Worm (Caenorhabditis elegans): ENCODE results near the gene Y49F6B.2.
A peak's percentile ranks its signal among the peaks of the same experiment; 100 is the strongest.
"Not testable (repeated sequence)": the region's sequence is repeated elsewhere in the genome, so short reads cannot be mapped to it uniquely, and the experiment has no call there.

The Y49F6B.2 gene

DNA sequence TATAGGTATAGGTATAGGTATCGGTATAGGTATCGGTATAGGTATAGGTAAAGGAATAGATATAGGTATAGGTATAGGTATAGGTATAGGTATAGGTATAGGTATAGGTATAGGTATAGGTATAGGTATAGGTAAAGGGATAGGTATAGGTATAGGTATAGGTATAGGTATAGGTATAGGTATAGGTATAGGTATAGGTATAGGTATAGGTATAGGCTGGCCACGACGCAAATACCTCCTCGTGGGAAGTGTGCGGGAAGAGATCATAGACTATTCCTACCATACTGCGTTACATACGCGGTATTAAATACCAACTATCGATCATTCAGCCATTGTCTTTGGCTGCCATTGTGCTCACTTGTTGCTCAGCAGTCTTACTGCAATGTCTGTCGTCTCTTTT, 12.0 kb upstream of the Y49F6B.2 start, which contains the start of gene fbxb-112:
Gene fbxb-112 (plus strand): TSS at position 301 of the 400 bp plus-strand sequence.
- TF ChIP-seq nhr-84, pqm-1, C04F5.9 (tag; optimal IDR thresholded peaks at IDR 0.05): not testable (repeated sequence)

DNA sequence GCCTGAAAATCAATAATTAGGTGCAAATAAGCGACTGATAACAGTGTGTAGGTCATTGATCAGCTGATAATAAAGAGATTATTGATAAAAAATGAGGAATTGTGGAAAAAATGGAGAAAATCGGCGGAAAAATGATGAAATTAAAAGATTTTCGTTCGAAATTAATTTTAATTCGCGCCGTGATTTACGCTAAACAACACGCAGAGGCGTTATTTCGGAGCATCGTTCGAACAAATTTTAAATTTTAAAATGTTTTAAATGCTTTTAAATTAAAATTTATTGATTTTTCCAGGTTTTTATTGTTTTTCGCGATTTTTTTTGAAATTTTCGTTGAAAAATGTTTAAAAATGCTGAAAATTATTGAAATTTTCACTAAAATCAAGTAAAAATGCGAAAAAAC, 3.4 kb upstream of the Y49F6B.2 start, which contains the start of gene Y49F6B.9:
Gene Y49F6B.9 (minus strand): TSS at position 2 of the 400 bp plus-strand sequence.
- TF ChIP-seq nhr-84 (tag; optimal IDR thresholded peaks at IDR 0.05) (no peak), snpc-4 (tag; optimal IDR thresholded peaks at IDR 0.05) (no peak), lin-35 (GFP tag; optimal IDR thresholded peaks at IDR 0.05) (peak in 1 of 2 experiments; percentile 9), unc-86 (tag; optimal IDR thresholded peaks at IDR 0.05) (no peak), zag-1 (tag; optimal IDR thresholded peaks at IDR 0.05) (no peak), fkh-10 (GFP tag; optimal IDR thresholded peaks at IDR 0.05) (no peak), efl-1 (optimal IDR thresholded peaks at IDR 0.05) (peak in 1 of 2 experiments; percentile 92), efl-1 (GFP tag; optimal IDR thresholded peaks at IDR 0.05 in 1 of 2) (no peak), tlp-1 (tag; optimal IDR thresholded peaks at IDR 0.05) (no peak), ama-1 (optimal IDR thresholded peaks at IDR 0.05) (no peak)

DNA sequence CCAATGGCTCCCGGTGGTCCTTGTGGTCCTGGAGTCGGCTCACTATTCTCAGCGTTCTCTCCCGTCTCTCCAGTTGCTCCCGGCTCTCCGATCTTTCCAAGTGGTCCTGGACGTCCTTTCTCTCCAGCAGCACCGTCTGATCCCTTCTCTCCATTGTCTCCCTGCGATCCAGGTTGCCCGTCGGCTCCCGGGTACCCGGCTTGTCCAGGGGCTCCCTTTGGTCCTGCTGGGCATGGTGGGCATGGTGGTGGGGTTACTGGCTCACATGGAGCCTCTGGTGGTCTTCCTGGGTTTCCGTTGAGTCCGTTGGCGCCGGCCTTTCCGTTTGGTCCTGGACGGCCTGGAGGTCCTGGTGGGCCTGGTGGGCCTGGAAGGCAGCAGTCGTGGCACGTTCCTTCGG, 2.4 kb upstream of the Y49F6B.2 start:
- TF ChIP-seq nhr-85 (tag) (peak; percentile 19), egl-13 (tag; optimal IDR thresholded peaks at IDR 0.05) (no peak)

DNA sequence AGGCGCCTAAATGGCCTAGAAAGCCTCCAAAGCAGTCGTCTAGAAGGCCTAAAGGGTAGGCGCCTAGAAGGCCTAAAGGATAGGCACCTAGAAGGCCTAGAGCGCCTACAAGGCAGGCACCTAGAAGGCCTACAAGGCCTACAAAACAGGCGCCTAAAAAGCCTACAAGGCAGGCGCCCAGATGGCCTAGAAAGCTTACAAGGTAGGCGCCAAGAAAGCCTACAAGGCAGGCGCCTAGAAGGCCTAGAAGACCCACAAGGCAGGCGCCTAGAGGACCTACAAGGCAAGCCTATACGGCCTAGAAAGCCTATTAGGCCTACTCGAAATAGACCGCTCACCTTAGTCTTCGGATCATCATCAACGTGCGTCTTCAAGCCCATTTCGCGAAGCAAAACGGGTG, 757 bp upstream of the Y49F6B.2 start:
- no peak for TF ChIP-seq mep-1 (tag; optimal IDR thresholded peaks at IDR 0.05)
- TF ChIP-seq fos-1 (tag; optimal IDR thresholded peaks at IDR 0.05) = no peak
- TF ChIP-seq ceh-88 (GFP tag; IDR thresholded peaks at IDR 0.05) = no peak
- no peak for TF ChIP-seq ztf-11 (tag; optimal IDR thresholded peaks at IDR 0.05)
- no peak for TF ChIP-seq zag-1 (tag; optimal IDR thresholded peaks at IDR 0.05)
- no peak for TF ChIP-seq sptf-1 (tag; optimal IDR thresholded peaks at IDR 0.05)
- TF ChIP-seq swsn-7 (tag; optimal IDR thresholded peaks at IDR 0.05) = no peak
- no peak for TF ChIP-seq unc-30 (tag; optimal IDR thresholded peaks at IDR 0.05)

ce11 chrII:3504717-3505116, 1.9 kb downstream of the Y49F6B.2 start, which contains the start of gene cyh-1:
Gene cyh-1, plus strand, starts transcription at chrII:3505017.
- no peak for TF ChIP-seq C16A3.4 (tag; optimal IDR thresholded peaks at IDR 0.05)
- no peak for TF ChIP-seq nhr-20 (tag; optimal IDR thresholded peaks at IDR 0.05)
- TF ChIP-seq snu-23 (GFP tag; optimal IDR thresholded peaks at IDR 0.05) = no peak
- no peak for TF ChIP-seq lir-3 (tag; optimal IDR thresholded peaks at IDR 0.05; ENCODE audit: poor library complexity)

- TF ChIP-seq ama-1 (optimal IDR thresholded peaks at IDR 0.05) (no peak), rnt-1 (tag; optimal IDR thresholded peaks at IDR 0.05) (no peak)
Observed at ce11 chrII:3512240-3512639, 9.5 kb downstream of the Y49F6B.2 start, which contains the start of gene Y49F6B.19. Gene Y49F6B.19, minus strand, starts transcription at chrII:3512340.

DNA sequence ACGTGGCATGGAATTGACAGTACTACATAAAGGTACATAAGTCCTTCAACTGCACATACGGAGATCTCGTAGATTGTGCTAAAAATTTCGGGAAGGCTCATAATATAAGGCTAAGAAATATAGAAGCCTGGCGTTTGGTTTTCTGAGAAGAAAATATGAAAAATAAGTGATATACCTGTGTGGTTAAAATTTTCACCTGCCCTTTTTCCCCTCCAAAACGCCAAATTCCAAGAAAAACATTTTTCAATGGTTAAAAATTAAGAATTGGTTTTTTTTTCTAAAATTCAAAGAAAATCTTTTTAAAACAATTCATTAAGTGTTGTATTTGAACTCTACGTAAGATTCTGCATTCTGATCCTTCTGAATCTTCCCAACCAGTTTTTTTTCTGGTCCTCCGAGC, 11.9 kb downstream of the Y49F6B.2 start, which contains the start of gene srz-5:
Gene srz-5 (minus strand): TSS at position 101 of the 400 bp plus-strand sequence.
- TF ChIP-seq hlh-4 (tag; optimal IDR thresholded peaks at IDR 0.05) (peak; percentile 55), elt-2 (tag; optimal IDR thresholded peaks at IDR 0.05) (no peak)

DNA sequence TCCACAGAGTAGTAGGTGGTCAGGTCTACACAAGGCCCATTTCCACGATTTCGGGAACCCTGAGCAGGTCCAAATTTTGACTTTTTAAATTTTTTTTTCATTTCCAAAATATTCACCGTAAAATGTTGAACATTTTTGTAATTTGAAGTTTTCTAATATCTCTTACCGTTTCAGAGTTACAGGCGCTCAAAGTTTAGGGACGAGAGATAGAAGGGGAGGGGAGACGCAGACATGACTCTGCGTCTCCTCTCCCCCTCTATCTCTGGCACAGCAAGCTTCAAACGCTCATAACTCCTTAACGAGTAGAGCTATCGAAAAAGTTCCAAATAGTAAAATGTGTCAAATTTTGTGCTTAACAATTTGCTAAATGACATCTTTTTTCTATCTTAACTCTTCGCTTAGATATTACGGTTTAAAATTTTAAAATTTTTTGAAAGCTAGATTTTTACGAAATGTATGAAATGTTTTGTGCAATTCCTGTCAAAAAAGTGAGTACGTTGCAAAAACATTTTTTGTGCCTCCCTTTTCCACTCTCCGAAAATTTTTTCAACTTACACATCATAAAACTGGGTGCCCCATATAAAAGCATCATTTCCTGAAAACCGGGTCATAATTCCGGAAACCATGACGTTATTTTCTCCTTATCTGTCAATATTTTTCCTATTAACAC, 12.8 kb downstream of the Y49F6B.2 start, which contains the start of the genes Y49F6B.14 and clec-125:
Gene Y49F6B.14 (minus strand): TSS at position 101 of the 670 bp plus-strand sequence.
Gene clec-125 (plus strand): TSS at position 620 of the 670 bp plus-strand sequence.
- no peak for TF ChIP-seq fkh-8 (tag; optimal IDR thresholded peaks at IDR 0.05)
- TF ChIP-seq mef-2 (tag; optimal IDR thresholded peaks at IDR 0.05) = no peak
- no peak for TF ChIP-seq egl-27 (tag; optimal IDR thresholded peaks at IDR 0.05)
- no peak for TF ChIP-seq unc-86 (tag; optimal IDR thresholded peaks at IDR 0.05)
- no peak for TF ChIP-seq C04F5.9 (tag; optimal IDR thresholded peaks at IDR 0.05)
- TF ChIP-seq isw-1 (GFP tag; IDR thresholded peaks at IDR 0.05) = no peak

Data from whole organism, L1 larva.